Fruit fly (Drosophila melanogaster): ENCODE data around the gene Pura.

Pura gene

DNA sequence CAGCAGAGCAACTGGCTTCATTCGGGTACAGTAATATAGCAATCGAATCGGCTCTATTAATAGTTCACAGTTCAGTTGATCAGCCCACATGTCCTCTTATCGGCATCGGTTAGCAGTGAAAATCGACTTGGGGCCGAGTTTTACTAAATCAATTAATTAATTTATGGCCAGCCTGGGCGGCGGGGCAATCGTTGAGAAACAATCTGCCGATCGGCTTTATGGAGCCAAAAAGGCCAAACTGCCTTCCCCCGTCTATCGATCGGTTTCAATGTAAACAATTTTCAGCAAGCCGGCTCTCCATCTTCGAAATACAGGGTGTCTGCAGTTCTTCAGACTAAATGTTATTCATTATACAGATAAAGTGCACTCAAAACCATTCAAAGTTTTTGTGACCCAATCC, 40.7 kb downstream of the Pura start:
- no peak for TF ChIP-seq CG8478 (optimal IDR thresholded peaks at IDR 0.05)
- no peak for TF ChIP-seq Dll (optimal IDR thresholded peaks at IDR 0.05)
- TF ChIP-seq pan (optimal IDR thresholded peaks at IDR 0.05) = no peak
- TF ChIP-seq usp (GFP tag; optimal IDR thresholded peaks at IDR 0.05) = no peak
- TF ChIP-seq psq (optimal IDR thresholded peaks at IDR 0.05) = no peak

DNA sequence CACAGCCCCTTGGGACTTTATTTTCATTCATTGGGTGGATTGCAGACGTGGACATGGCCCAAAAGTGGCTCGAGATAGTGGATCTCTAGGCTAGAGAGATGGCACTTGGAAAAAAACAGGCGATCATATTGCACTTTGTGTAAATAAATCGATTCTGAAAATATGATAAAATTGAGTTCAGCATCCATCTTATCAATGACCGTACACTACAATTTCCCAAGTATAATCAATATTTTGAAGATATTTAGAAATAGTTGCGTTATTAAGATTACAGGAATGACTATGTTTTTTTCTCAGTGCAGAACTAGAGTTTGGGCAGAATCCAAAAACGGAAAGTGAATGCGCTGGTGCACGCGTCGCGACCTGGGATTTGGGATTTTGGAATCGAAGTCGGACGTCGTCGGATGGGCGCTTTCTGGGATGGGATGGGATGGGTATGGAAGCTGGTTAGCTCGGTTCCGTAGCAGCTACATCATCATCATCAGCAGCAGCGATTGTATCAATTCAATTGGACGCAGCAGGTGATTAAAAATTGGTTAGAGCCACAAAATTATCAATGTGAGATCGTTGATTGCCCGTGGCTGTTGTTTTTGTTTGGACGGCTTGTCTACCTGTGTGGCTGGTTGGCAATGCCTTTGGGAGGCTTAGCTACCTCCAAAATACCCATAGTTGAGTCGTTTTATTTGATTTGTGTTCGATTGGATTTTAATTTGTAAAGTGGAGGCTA, 42.0 kb downstream of the Pura start:
- TF ChIP-seq CG8478 (optimal IDR thresholded peaks at IDR 0.05) = no peak
- no peak for TF ChIP-seq EcR (GFP tag; optimal IDR thresholded peaks at IDR 0.05)
- TF ChIP-seq usp (GFP tag; optimal IDR thresholded peaks at IDR 0.05) = no peak
- TF ChIP-seq Dll (optimal IDR thresholded peaks at IDR 0.05) = no peak
- no peak for TF ChIP-seq psq (optimal IDR thresholded peaks at IDR 0.05)
- TF ChIP-seq pan (optimal IDR thresholded peaks at IDR 0.05) = no peak

DNA sequence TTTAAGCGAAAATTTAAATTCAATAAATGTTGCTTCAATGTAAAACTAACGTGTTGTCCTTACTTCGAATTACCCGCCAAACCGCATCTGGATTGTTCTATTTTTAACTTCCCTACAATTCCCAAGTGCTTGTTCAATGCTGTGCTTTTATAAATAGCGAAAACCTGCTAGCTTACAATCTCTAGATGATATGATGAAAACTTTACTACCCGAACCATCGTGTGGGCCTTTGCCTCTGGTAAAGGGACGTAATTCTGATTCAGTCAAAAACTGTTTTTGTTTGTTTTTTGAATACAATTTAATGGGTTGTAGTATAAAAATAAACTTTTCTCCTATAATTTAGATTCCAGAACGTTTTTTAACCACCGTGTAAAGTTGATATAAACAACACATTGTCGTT, 46.6 kb downstream of the Pura start:
- TF ChIP-seq usp (GFP tag; optimal IDR thresholded peaks at IDR 0.05) (no peak), CG8478 (optimal IDR thresholded peaks at IDR 0.05) (no peak), Dll (optimal IDR thresholded peaks at IDR 0.05) (no peak), psq (optimal IDR thresholded peaks at IDR 0.05) (no peak), EcR (GFP tag; optimal IDR thresholded peaks at IDR 0.05) (no peak), pan (optimal IDR thresholded peaks at IDR 0.05) (no peak)

DNA sequence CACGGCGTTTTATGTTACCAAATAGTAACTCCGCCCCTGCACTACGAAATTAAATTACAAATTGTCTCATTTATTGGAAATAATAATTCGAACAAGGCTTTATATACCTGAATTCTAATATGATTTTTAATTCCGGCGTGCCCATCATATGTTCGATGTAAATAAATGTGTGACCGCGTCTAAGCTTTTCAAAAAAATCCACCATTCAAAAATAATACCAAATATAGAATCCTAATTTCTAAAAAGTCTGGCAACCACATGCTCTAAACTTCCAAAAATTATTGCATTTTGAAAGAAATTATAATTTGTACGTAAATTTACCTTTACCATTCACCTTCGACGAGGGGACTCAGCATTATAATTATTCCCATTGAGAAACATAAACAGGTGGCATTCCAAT, 47.4 kb downstream of the Pura start, which contains the start of gene Urm1:
Gene Urm1, minus strand, starts transcription at position 150 of the 400 bp plus-strand sequence.
- TF ChIP-seq EcR (GFP tag; optimal IDR thresholded peaks at IDR 0.05) (no peak), usp (GFP tag; optimal IDR thresholded peaks at IDR 0.05) (no peak), psq (optimal IDR thresholded peaks at IDR 0.05) (no peak), pan (optimal IDR thresholded peaks at IDR 0.05) (no peak), CG8478 (optimal IDR thresholded peaks at IDR 0.05) (no peak), Dll (optimal IDR thresholded peaks at IDR 0.05) (no peak)

DNA sequence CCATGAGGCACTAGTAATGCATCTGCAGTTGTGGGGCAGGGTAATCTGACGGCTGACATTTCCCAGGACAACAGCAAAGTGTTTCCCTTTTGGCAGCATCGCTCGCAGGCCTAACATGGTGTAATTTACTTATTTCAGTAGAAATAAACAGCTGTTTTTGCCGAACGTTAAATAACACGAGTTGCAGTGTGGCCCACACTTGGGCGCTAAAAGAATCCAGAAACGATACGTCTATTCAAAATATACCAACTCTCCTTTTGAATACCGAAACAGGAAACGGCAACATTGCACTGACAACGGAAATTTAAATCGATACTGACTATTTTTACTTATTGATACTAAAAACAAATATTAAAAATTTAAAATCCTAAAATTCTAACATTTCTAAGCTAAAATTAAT, 48.6 kb downstream of the Pura start, which contains the start of gene CG7506:
Gene CG7506, minus strand, starts transcription at position 182 of the 400 bp plus-strand sequence.
- TF ChIP-seq CG8478 (optimal IDR thresholded peaks at IDR 0.05) (no peak), psq (optimal IDR thresholded peaks at IDR 0.05) (no peak), usp (GFP tag; optimal IDR thresholded peaks at IDR 0.05) (no peak), EcR (GFP tag; optimal IDR thresholded peaks at IDR 0.05) (no peak), Dll (optimal IDR thresholded peaks at IDR 0.05) (no peak), pan (optimal IDR thresholded peaks at IDR 0.05) (no peak)

DNA sequence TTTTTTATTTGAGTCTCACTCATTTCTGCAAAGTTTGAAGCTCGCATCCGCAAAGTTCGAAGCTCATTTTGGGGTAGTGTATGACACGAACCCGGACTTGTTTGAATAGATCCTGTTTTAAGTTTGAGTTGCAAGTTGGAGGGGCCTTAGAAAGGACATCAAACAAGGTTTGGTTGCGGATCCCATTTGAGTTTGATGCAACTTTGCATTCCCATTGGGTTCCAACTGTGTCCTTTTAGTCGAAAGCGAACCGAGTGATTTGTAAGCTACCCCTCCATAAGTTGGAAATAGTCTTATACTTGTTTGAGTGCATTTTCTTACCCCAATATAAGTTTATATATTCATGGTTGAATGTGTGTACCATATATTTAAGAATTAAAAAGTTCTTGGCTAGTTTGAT, 50.7 kb downstream of the Pura start:
- no peak for TF ChIP-seq pan (optimal IDR thresholded peaks at IDR 0.05)
- no peak for TF ChIP-seq psq (optimal IDR thresholded peaks at IDR 0.05)
- no peak for TF ChIP-seq CG8478 (optimal IDR thresholded peaks at IDR 0.05)

DNA sequence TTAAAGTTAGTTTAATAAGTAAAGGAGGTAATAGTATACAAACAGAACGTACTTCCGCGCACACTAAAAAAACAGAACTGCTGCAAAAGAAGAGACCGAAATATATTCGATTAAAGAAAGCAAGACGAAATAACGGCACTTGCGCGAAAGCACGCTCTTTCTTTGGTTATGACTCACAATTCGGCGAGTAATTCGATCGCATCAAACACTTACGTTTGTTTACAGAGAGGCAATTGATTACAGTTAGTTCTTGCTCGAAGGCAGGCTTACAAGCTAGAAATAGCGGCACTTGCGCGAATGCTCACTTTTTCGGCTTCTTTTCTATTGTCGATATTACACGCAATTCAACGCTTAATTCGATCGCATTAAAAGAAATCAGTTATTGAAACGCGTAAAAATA, 57.4 kb downstream of the Pura start, which contains the start of gene CG32373:
Gene CG32373, plus strand, starts transcription at position 301 of the 400 bp plus-strand sequence.
- TF ChIP-seq pan (optimal IDR thresholded peaks at IDR 0.05) (no peak), EcR (GFP tag; optimal IDR thresholded peaks at IDR 0.05) (no peak), CG8478 (optimal IDR thresholded peaks at IDR 0.05) (no peak), Dll (optimal IDR thresholded peaks at IDR 0.05) (no peak), usp (GFP tag; optimal IDR thresholded peaks at IDR 0.05) (no peak), psq (optimal IDR thresholded peaks at IDR 0.05) (no peak)

DNA sequence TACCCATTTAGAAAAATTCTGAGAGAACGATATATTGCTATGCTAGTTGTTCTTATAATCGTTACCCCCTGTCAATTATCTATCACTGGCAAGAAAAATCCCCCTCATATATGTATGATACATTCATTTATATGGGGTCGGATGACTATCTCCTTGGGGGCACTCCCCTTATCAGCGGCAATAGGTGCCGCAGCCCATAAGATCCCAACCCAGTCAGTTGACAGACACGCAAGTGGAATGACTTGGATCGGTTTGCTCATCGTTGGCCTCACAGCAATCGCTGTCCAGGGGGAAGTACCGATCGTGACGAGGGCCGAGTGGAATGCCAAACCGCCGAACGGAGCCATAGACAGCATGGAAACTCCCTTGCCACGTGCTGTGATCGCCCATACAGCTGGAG, 58.1 kb downstream of the Pura start, which contains the start of gene PGRP-SD:
Gene PGRP-SD, plus strand, starts transcription at position 213 of the 400 bp plus-strand sequence.
- no peak for TF ChIP-seq EcR (GFP tag; optimal IDR thresholded peaks at IDR 0.05)
- TF ChIP-seq usp (GFP tag; optimal IDR thresholded peaks at IDR 0.05) = no peak
- TF ChIP-seq psq (optimal IDR thresholded peaks at IDR 0.05) = no peak
- no peak for TF ChIP-seq Dll (optimal IDR thresholded peaks at IDR 0.05)
- TF ChIP-seq pan (optimal IDR thresholded peaks at IDR 0.05) = no peak
- TF ChIP-seq CG8478 (optimal IDR thresholded peaks at IDR 0.05) = no peak

DNA sequence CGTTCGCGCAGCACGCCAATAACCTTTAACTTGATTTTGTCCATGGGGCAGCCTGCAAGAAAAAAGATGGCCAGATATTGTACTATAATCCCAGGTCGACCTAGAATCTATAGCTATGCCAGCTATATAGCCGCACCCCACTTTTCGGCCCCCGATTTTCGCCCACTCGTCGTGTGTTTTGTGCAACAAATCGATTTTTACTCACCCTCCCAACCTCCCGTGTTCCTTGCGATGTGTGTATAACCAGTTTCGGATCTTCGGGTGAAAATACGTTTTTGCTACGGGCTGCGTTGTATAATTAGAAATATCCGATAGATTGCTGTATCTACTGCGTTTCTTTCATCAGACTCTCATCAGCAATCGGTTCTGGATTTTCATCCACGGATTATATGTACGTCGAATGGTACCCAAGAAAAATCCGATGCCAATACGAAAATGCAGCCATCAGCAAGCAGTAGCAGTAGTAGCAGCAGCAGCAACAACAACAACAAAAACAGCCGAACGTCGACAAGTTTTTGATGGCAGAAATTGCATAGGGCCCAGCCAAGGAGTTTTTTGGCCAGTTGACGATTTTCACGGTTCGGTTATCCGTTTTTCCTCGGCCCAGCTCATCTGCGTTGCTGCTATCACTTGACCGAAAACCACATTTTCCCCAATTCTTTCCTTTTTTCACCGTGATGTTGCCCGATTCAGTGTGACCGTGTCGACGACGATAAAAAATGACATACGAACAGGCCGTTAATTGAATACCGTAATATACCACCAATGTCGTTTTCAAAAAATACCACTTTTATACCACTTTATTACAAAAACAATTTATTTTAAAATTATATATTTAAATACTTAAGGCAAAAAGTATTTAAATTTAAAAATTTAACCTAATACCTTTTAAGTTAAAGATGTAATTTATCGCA, 61.4 kb downstream of the Pura start, which contains the start of gene CG7492:
Gene CG7492, minus strand, starts transcription at position 705 of the 914 bp plus-strand sequence.
- TF ChIP-seq usp (GFP tag; optimal IDR thresholded peaks at IDR 0.05) (no peak), Dll (optimal IDR thresholded peaks at IDR 0.05) (no peak), EcR (GFP tag; optimal IDR thresholded peaks at IDR 0.05) (no peak), pan (optimal IDR thresholded peaks at IDR 0.05) (no peak), psq (optimal IDR thresholded peaks at IDR 0.05) (no peak)

Measured in whole organism.